Worm (Caenorhabditis elegans) whole organism, L3 larva: Measurements from ENCODE around the gene tag-10.

ENCODE experiments used
- ZK546.5 ChIP-seq: sonication (generic microtip); optimal IDR thresholded peaks from 2 replicates; lab custom pipeline; 2017; ENCODE audit warnings: missing biosample characterization, missing genetic modification characterization
- ama-1 ChIP-seq: fragments of 150-350 bp; optimal IDR thresholded peaks from 2 replicates; lab custom pipeline; 2018
- ceh-16 ChIP-seq: sonication (generic microtip); optimal IDR thresholded peaks from 2 replicates; lab custom pipeline; 2017; ENCODE audit warnings: missing biosample characterization, missing genetic modification characterization
- ceh-28 ChIP-seq: fragments of 150-350 bp; optimal IDR thresholded peaks from 2 replicates; lab custom pipeline; 2014; ENCODE audit warnings: missing biosample characterization, missing genetic modification reagents, missing genetic modification characterization
- daf-12 ChIP-seq: fragments of 150-350 bp; optimal IDR thresholded peaks from 2 replicates; lab custom pipeline; 2014; ENCODE audit warnings: missing biosample characterization, missing genetic modification reagents, missing genetic modification characterization
- egl-27 ChIP-seq: sonication (generic microtip); optimal IDR thresholded peaks from 4 replicates; lab custom pipeline; 2017; ENCODE audit warnings: missing biosample characterization, missing genetic modification reagents, missing genetic modification characterization
- elt-1 ChIP-seq: fragments of 150-350 bp; optimal IDR thresholded peaks from 2 replicates; lab custom pipeline; 2014; ENCODE audit warnings: missing biosample characterization, missing genetic modification characterization
- elt-2 ChIP-seq: sonication (generic microtip); optimal IDR thresholded peaks from 2 replicates; lab custom pipeline; 2016; ENCODE audit warnings: missing genetic modification reagents, mild to moderate bottlenecking, missing genetic modification characterization, missing compliant biosample characterization
- elt-3 ChIP-seq, 3 experiments: fragments of 150-350 bp in 1 of 3; sonication (generic microtip) in 2 of 3; optimal IDR thresholded peaks; 2 replicates in 2 of 3; 4 replicates in 1 of 3; lab custom pipeline; 2014 to 2017; ENCODE audit warnings: missing biosample characterization in 3 of 3, missing genetic modification characterization in 3 of 3
- fkh-10 ChIP-seq: sonication (generic microtip); optimal IDR thresholded peaks from 2 replicates; lab custom pipeline; 2017; ENCODE audit warnings: missing biosample characterization, missing genetic modification reagents, missing genetic modification characterization
- hmg-11 ChIP-seq: sonication (generic microtip); optimal IDR thresholded peaks from 2 replicates; lab custom pipeline; 2016; ENCODE audit warnings: missing genetic modification characterization, missing compliant biosample characterization
- jun-1 ChIP-seq: fragments of 150-350 bp; optimal IDR thresholded peaks from 2 replicates; lab custom pipeline; 2014; ENCODE audit warnings: missing biosample characterization, missing genetic modification reagents, missing genetic modification characterization
- lin-15B ChIP-seq: fragments of 150-350 bp; optimal IDR thresholded peaks from 2 replicates; lab custom pipeline; 2014; ENCODE audit warnings: missing biosample characterization, missing genetic modification characterization
- lin-39 ChIP-seq: fragments of 150-350 bp; optimal IDR thresholded peaks from 2 replicates; lab custom pipeline; 2018; ENCODE audit warnings: missing biosample characterization, missing genetic modification reagents, missing genetic modification characterization
- lsy-12 ChIP-seq: sonication (generic microtip); optimal IDR thresholded peaks from 2 replicates; lab custom pipeline; 2016; ENCODE audit warnings: mild to moderate bottlenecking, missing genetic modification characterization, missing compliant biosample characterization
- mdl-1 ChIP-seq: fragments of 150-350 bp; optimal IDR thresholded peaks from 2 replicates; lab custom pipeline; 2014; ENCODE audit warnings: missing biosample characterization, missing genetic modification characterization
- mml-1 ChIP-seq: fragments of 150-350 bp; sonication (generic microtip); optimal IDR thresholded peaks from 3 replicates; lab custom pipeline; 2014; ENCODE audit warnings: missing biosample characterization, missing genetic modification characterization
- nfya-1 ChIP-seq: sonication (generic microtip); optimal IDR thresholded peaks from 2 replicates; lab custom pipeline; 2017; ENCODE audit warnings: missing genetic modification characterization, mild to moderate bottlenecking, missing compliant biosample characterization, antibody characterized with exemption, moderate library complexity; ENCODE audit not compliant: insufficient read depth
- nhr-23 ChIP-seq: fragments of 150-350 bp; optimal IDR thresholded peaks from 2 replicates; lab custom pipeline; 2014; ENCODE audit warnings: missing biosample characterization, missing genetic modification reagents, missing genetic modification characterization
- nhr-25 ChIP-seq: sonication (generic microtip); optimal IDR thresholded peaks from 2 replicates; lab custom pipeline; 2017; ENCODE audit warnings: missing biosample characterization, missing genetic modification characterization
- nhr-43 ChIP-seq: sonication (generic microtip); optimal IDR thresholded peaks from 2 replicates; lab custom pipeline; 2016; ENCODE audit warnings: mild to moderate bottlenecking, missing genetic modification characterization, missing compliant biosample characterization; ENCODE audit not compliant: poor library complexity, severe bottlenecking
- nhr-67 ChIP-seq: fragments of 150-350 bp; optimal IDR thresholded peaks from 2 replicates; lab custom pipeline; 2014; ENCODE audit warnings: missing biosample characterization, missing genetic modification characterization
- nhr-76 ChIP-seq: fragments of 150-350 bp; sonication (generic microtip); optimal IDR thresholded peaks from 5 replicates; lab custom pipeline; 2014; ENCODE audit warnings: missing biosample characterization, missing genetic modification characterization
- pha-4 ChIP-seq: fragments of 150-350 bp; optimal IDR thresholded peaks from 2 replicates; lab custom pipeline; 2014; ENCODE audit warnings: missing biosample characterization, missing genetic modification reagents, missing genetic modification characterization
- pqm-1 ChIP-seq: fragments of 150-350 bp; optimal IDR thresholded peaks from 2 replicates; lab custom pipeline; 2017; ENCODE audit warnings: missing biosample characterization, missing genetic modification characterization, inconsistent platforms
- sea-2 ChIP-seq: fragments of 150-350 bp; sonication (generic microtip); optimal IDR thresholded peaks from 4 replicates; lab custom pipeline; 2014; ENCODE audit warnings: missing biosample characterization, missing genetic modification reagents, missing genetic modification characterization
- skn-1 ChIP-seq: fragments of 150-350 bp; optimal IDR thresholded peaks from 2 replicates; lab custom pipeline; 2014; ENCODE audit warnings: missing biosample characterization, missing genetic modification characterization
- snpc-4 ChIP-seq: fragments of 150-350 bp; optimal IDR thresholded peaks from 2 replicates; lab custom pipeline; 2014; ENCODE audit warnings: missing biosample characterization, missing genetic modification characterization
- ztf-11 ChIP-seq: fragments of 150-350 bp; optimal IDR thresholded peaks from 2 replicates; lab custom pipeline; 2014; ENCODE audit warnings: missing biosample characterization, missing genetic modification characterization
- ztf-4 ChIP-seq: fragments of 150-350 bp; optimal IDR thresholded peaks from 2 replicates; lab custom pipeline; 2014; ENCODE audit warnings: missing biosample characterization, missing genetic modification characterization

tag-10 gene

DNA sequence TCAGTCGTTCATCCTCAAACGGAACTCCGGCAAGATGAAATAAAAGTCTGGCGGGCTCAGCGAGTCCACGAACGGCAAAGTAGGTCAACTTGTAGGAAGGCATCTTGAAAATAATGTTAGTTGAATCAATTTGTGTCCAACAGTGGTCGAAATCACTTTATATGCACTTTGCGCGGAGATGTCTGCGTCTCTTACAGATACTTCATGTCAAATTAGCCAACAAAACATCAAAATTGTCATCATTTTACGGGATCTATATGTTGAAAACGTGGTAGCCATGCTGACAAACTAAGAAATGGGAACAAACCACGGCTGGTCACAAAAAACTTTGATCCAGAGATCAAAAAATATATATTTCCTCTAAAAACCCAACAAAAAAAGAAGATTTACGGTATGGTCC is 14.6 kb upstream of the tag-10 start, which contains the start of gene gst-12:
Gene gst-12, minus strand, starts transcription at position 254 of the 400 bp plus-strand sequence.
- TF ChIP-seq nhr-43 (peak; percentile 51), nhr-25 (tag; lab: Kevin White, UChicago) (peak; percentile 29), snpc-4 (no peak), nhr-23 (tag; lab: Kevin White, UChicago) (peak; percentile 60)
- TF ChIP-seq, all 47 proteins: peak for 3

DNA sequence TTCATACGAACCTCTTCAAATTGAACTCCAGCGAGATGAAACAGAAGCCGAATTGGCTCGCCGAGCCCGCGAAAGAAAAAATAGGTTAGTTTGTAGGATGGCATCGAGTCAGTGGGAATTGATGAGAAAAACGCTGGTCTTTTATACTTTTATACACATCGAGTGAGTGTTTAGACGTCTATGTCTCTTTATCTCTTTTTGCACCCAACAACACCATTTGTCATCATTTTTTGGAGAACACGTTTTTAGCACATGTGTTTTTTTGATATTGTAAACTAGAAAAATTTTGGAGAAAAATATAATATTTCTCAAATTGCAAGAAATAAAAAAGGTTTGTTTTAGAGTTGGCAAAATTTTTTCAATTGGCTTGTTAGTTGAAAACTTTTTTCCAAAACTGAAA is 8.1 kb upstream of the tag-10 start, which contains the start of gene gst-16:
Gene gst-16, minus strand, starts transcription at position 111 of the 400 bp plus-strand sequence.
- peak; percentile 93 for TF ChIP-seq skn-1
- no peak for TF ChIP-seq hmg-11 (tag; lab: Kevin White, UChicago)

DNA sequence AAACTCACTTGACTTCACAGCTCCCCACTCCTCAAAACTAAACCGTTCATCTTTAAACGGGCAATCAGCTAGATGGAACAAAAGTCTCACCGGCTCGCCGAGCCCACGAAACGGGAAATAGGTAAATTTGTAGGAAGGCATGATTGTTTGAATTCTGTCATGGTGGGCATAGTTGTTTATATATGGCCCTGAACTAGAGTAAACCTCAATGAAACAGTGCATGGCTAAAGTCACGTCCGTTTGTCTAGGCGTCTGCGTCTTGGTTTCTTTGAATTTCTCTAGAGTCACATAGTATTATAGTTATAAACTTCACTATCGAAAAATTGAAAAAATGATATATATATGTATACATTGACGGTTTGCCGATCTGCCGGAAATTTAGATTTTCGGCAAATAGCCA is 5.4 kb upstream of the tag-10 start, which contains the start of gene gst-19:
Gene gst-19, minus strand, starts transcription at position 145 of the 400 bp plus-strand sequence.
- TF ChIP-seq ama-1 (no peak), pha-4 (tag; lab: Kevin White, UChicago) (peak; percentile 19), mml-1 (tag; lab: Kevin White, UChicago) (no peak)

DNA sequence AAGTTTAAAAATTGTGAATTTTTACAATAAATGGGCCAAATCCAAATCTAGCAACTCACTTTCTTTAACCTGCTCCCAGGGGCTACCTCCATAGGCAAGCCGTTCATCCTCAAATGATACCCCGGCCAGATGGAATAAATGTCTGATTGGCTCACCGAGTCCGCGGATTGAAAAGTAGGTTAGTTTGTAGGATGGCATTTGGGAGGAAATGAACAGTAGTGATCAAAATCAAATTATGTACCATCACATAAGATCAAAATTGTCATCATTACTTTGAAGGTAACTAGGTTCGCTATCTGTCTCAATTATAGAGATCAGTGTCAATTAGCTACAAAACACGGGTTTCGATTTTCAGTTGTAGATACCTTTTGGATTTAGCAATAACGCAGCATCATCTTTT is 1.7 kb upstream of the tag-10 start, which contains the start of the genes gst-17 and gst-18:
Gene gst-17, minus strand, starts transcription at position 101 of the 400 bp plus-strand sequence.
Gene gst-18, minus strand, starts transcription at position 198 of the 400 bp plus-strand sequence.
- TF ChIP-seq nhr-43 = no peak
- TF ChIP-seq lsy-12 (tag; lab: Kevin White, UChicago) = no peak
- no peak for TF ChIP-seq daf-12 (tag; lab: Kevin White, UChicago)
- TF ChIP-seq ztf-11 (tag; lab: Kevin White, UChicago) = no peak
- TF ChIP-seq mdl-1 = no peak
- TF ChIP-seq fkh-10 (GFP tag; lab: Kevin White, UChicago) = no peak
- no peak for TF ChIP-seq sea-2 (GFP tag; lab: Kevin White, UChicago)
- no peak for TF ChIP-seq ZK546.5 (tag; lab: Kevin White, UChicago)
- no peak for TF ChIP-seq ceh-16 (tag; lab: Kevin White, UChicago)
- no peak for TF ChIP-seq elt-2 (tag; lab: Kevin White, UChicago)
- no peak for TF ChIP-seq nhr-76

DNA sequence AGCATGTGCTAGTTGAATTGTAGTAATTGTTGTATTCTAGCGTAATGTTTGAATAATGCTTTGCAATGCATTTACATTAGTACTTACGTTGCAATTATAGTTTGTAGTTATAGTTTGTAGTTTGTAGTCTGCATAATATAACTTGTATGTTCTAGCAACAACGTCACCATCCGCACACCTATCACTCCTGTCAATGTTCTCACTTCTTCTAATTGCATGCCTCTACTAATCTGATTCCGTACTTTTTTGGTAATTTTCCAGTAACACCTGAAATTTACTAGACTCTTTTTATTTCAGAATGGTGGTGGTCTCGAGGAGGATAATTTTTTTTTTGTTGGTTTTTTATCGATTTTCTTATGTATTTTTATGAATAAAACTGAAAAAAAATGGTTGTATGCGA is 4.2 kb downstream of the tag-10 start:
- TF ChIP-seq nhr-43 (peak; percentile 78), nhr-23 (tag; lab: Kevin White, UChicago) (peak; percentile 29), nhr-76 (no peak)

DNA sequence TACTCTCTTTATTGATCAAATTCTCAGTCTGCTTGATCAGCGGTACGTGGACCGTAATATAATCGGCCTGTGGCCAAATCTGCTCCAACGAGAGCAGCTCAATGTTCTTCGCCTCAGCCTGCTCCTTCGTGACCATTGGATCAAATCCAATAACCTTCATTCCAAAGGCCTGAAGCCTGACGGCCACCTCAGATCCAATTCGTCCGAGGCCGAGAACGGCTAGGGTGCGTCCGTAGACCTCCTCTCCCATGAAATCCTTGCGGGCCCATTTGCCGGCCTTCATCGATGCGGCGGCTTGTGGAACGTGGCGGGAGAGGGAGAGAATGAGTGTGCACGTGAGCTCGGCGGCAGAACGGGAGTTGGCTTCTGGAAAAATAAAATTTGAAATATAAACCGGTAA is 5.1 kb downstream of the tag-10 start:
- TF ChIP-seq egl-27 (tag; lab: Kevin White, UChicago) (no peak), ama-1 (peak; percentile 27), nhr-67 (no peak), lin-15B (no peak)
- TF ChIP-seq, all 47 proteins: peak for 1

DNA sequence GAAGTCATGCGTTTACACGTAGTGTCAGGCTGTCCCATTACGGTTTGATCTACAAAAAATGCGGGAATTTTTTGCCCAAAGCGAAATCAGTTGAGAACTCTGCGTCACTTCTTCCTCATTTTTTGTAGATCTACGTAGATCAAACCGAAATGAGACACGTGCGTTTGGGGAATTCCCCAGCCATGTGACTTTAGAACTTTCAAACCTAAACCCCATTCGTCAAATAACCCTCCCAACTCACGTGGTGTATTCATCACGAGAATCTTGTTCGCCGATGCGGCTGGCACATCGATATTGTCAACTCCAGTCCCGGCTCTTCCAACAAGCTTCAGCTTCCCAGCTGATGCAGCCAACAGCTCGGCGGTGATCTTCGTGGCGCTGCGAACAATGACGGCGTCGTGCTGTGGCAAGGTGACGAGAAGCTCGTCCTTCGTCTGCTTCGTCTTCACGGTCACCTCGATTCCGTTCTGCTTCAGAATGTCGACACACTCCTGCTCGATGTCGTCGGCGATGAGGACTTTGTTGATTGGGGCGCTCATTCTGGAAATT is 5.6 kb downstream of the tag-10 start, which contains the start of gene phdh-1:
Gene phdh-1, minus strand, starts transcription at position 540 of the 549 bp plus-strand sequence.
- no peak for TF ChIP-seq egl-27 (tag; lab: Kevin White, UChicago)
- peak; percentile 5 for TF ChIP-seq nhr-43

DNA sequence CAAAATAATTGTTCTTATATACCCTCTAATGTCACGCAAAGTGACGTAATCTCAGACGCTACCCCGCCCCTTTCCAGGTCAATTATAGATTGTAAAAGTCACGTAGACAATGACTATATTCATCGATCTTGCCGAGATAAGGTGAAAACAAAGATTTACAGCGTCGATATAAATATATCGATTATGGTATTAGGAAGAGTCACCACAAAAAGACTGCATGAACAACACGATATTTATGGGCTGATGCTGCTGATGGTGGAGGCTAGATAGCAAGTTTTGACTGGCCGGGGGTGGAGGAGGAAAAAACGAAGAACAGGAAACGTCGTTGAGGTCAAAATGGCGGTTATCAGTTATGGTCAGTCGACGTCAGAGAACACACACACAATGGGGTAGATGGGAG is 6.2 kb downstream of the tag-10 start:
- TF ChIP-seq jun-1 (tag; lab: Kevin White, UChicago) (no peak), elt-2 (tag; lab: Kevin White, UChicago) (peak; percentile 75), skn-1 (peak; percentile 17), pqm-1 (peak; percentile 76), elt-3 (tag; optimal IDR thresholded peaks at IDR 0.05; lab: Kevin White, UChicago) (peak in 1 of 3 experiments; percentile 5), nhr-43 (peak; percentile 54), nhr-25 (tag; lab: Kevin White, UChicago) (peak; percentile 87), ceh-28 (tag; lab: Kevin White, UChicago) (peak; percentile 79), egl-27 (tag; lab: Kevin White, UChicago) (no peak), nhr-23 (tag; lab: Kevin White, UChicago) (peak; percentile 89), lin-39 (tag; lab: Kevin White, UChicago) (no peak), elt-1 (peak; percentile 97), nfya-1 (tag; lab: Kevin White, UChicago) (peak; percentile 17), ztf-4 (tag; lab: Kevin White, UChicago) (no peak)
